Worm (Caenorhabditis elegans): ENCODE results near the gene math-41.

DNA sequence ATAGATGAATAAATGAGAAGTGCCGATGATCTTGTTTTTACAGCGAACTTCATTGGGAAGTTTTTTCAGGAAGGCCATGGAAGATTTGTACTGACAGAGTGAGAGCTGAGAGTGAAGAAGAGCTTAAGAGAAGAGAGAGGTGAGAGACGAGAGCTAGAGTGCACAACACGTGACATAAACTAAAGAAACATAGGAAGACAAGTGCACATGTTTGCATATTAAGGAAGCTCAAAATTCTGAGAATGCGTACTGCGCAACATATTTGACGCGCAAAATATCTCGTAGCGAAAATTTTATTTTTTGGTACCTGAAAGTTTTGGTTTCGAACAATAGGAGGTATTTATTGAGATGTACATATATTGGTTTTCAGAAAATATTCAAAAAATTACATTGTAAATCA, 16.2 kb upstream of the math-41 start, which contains the start of gene C08F1.8:
- TF ChIP-seq med-1 (GFP tag; optimal IDR thresholded peaks at IDR 0.05; ENCODE audit: insufficient read depth) (no peak), T22C8.4 (GFP tag; IDR thresholded peaks at IDR 0.05) (no peak), tab-1 (GFP tag; IDR thresholded peaks at IDR 0.05) (no peak), ztf-23 (GFP tag; IDR thresholded peaks at IDR 0.05) (no peak)

All from whole organism, midembryonic.